Fruit fly (Drosophila melanogaster) whole organism, pupa: ENCODE measurements around the gene FBXO11.

Experiments used
- CG10348 ChIP-seq: fragments of 200-800 bp; sonication (Bioruptor generic); IDR thresholded peaks from 2 replicates; pipeline ENCODE4 v1.3.6; 2022; ENCODE audit warnings: missing biosample characterization, missing genetic modification characterization
- CG12605 ChIP-seq: fragments of 200-800 bp; sonication (Bioruptor generic); IDR thresholded peaks from 2 replicates; pipeline ENCODE4 v1.3.6; 2022; ENCODE audit warnings: missing biosample characterization, missing genetic modification characterization
- CG13204 ChIP-seq: fragments of 200-800 bp; sonication (Bioruptor generic); optimal IDR thresholded peaks from 2 replicates; lab custom pipeline; 2018; ENCODE audit warnings: missing biosample characterization, mild to moderate bottlenecking, missing genetic modification characterization, moderate library complexity
- CG14655 ChIP-seq: fragments of 200-800 bp; sonication (Bioruptor generic); optimal IDR thresholded peaks from 3 replicates; lab custom pipeline; 2017; ENCODE audit warnings: mild to moderate bottlenecking, missing biosample characterization, missing genetic modification reagents, missing genetic modification characterization
- CG15710 ChIP-seq: fragments of 200-800 bp; sonication (Bioruptor generic); optimal IDR thresholded peaks from 2 replicates; lab custom pipeline; 2018; ENCODE audit warnings: missing biosample characterization, mild to moderate bottlenecking, missing genetic modification characterization, moderate library complexity
- CG17806 ChIP-seq: fragments of 200-800 bp; sonication (Bioruptor generic); optimal IDR thresholded peaks from 2 replicates; lab custom pipeline; 2018; ENCODE audit warnings: missing biosample characterization, mild to moderate bottlenecking, missing genetic modification characterization, moderate library complexity
- CG32121 ChIP-seq: fragments of 200-800 bp; sonication (Bioruptor generic); IDR thresholded peaks from 2 replicates; pipeline ENCODE4 v1.3.6; 2022; ENCODE audit warnings: missing biosample characterization, missing genetic modification characterization
- CG34367 ChIP-seq: fragments of 200-800 bp; sonication (Bioruptor generic); optimal IDR thresholded peaks from 2 replicates; lab custom pipeline; 2018; ENCODE audit warnings: missing biosample characterization, mild to moderate bottlenecking, missing genetic modification characterization
- CG4496 ChIP-seq: fragments of 200-800 bp; sonication (Bioruptor generic); IDR thresholded peaks from 3 replicates; pipeline ENCODE4 v1.3.6; 2022; ENCODE audit warnings: missing biosample characterization, missing genetic modification characterization
- CG8159 ChIP-seq: fragments of 200-800 bp; sonication (Bioruptor generic); optimal IDR thresholded peaks from 3 replicates; lab custom pipeline; 2018; ENCODE audit warnings: missing biosample characterization, mild to moderate bottlenecking, missing genetic modification characterization, moderate library complexity
- CG8301 ChIP-seq: fragments of 200-800 bp; sonication (Bioruptor generic); optimal IDR thresholded peaks from 2 replicates; lab custom pipeline; 2018; ENCODE audit warnings: missing biosample characterization, mild to moderate bottlenecking, missing genetic modification characterization
- CG9948 ChIP-seq: fragments of 200-800 bp; sonication (Bioruptor generic); optimal IDR thresholded peaks from 2 replicates; lab custom pipeline; 2018; ENCODE audit warnings: missing biosample characterization, mild to moderate bottlenecking, missing genetic modification characterization, moderate library complexity
- D1 ChIP-seq: fragments of 200-800 bp; sonication (Bioruptor generic); optimal IDR thresholded peaks from 2 replicates; lab custom pipeline; 2018; ENCODE audit warnings: missing biosample characterization, mild to moderate bottlenecking, missing genetic modification characterization, moderate library complexity
- EcR ChIP-seq: fragments of 200-800 bp; sonication (Bioruptor generic); optimal IDR thresholded peaks from 3 replicates; lab custom pipeline; 2019; ENCODE audit warnings: missing biosample characterization, missing genetic modification characterization, mild to moderate bottlenecking, moderate library complexity, missing genetic modification reagents
- Ets98B ChIP-seq: fragments of 200-800 bp; sonication (Bioruptor generic); IDR thresholded peaks from 2 replicates; pipeline ENCODE4 v1.3.6; 2022; ENCODE audit warnings: missing biosample characterization, missing genetic modification characterization
- Pif1A ChIP-seq: fragments of 200-800 bp; sonication (Bioruptor generic); optimal IDR thresholded peaks from 3 replicates; lab custom pipeline; 2016; ENCODE audit warnings: missing biosample characterization, missing genetic modification characterization
- Pif1B ChIP-seq: fragments of 200-800 bp; sonication (Bioruptor generic); optimal IDR thresholded peaks from 3 replicates; lab custom pipeline; 2016; ENCODE audit warnings: missing biosample characterization, missing genetic modification characterization
- Snoo ChIP-seq: fragments of 200-800 bp; sonication (Bioruptor generic); optimal IDR thresholded peaks from 3 replicates; lab custom pipeline; 2017; ENCODE audit warnings: missing biosample characterization, mild to moderate bottlenecking, missing genetic modification characterization, inconsistent platforms
- fd96Ca ChIP-seq: fragments of 200-800 bp; sonication (Bioruptor generic); IDR thresholded peaks from 3 replicates; pipeline ENCODE4 v1.3.6; 2022; ENCODE audit warnings: missing biosample characterization, missing genetic modification characterization
- gl ChIP-seq: fragments of 200-800 bp; sonication (Bioruptor generic); optimal IDR thresholded peaks from 2 replicates; lab custom pipeline; 2018; ENCODE audit warnings: missing biosample characterization, mild to moderate bottlenecking, missing genetic modification characterization
- rn ChIP-seq: fragments of 200-800 bp; sonication (Bioruptor generic); IDR thresholded peaks from 2 replicates; pipeline ENCODE4 v1.3.6; 2022; ENCODE audit warnings: missing biosample characterization, missing genetic modification characterization

FBXO11 gene

dm6 chr3R:9771519-9771972 is 37.6 kb downstream of the FBXO11 start, which contains the start of gene CG9471:
Gene CG9471 (minus strand): TSS chr3R:9771542.
- no peak for TF ChIP-seq CG14655 (GFP tag; lab: Kevin White, UChicago)
- peak; percentile 91 for TF ChIP-seq CG8301
- TF ChIP-seq CG12605 (GFP tag; lab: Robert Waterston, UW), result peak; percentile 94
- peak; percentile 42; the same call in 1 of the 3 replicates for TF ChIP-seq fd96Ca
- no peak for TF ChIP-seq D1 (tag; lab: Kevin White, UChicago)
- TF ChIP-seq CG13204 (GFP tag; lab: Kevin White, UChicago), result no peak
- TF ChIP-seq CG4496 (GFP tag; lab: Robert Waterston, UW), result peak; percentile 97
- TF ChIP-seq EcR (GFP tag; lab: Kevin White, UChicago), result peak; percentile 25
- peak; percentile 89 for TF ChIP-seq CG34367
- peak; percentile 93 for TF ChIP-seq CG17806 (tag; lab: Kevin White, UChicago)
- TF ChIP-seq gl (tag; lab: Kevin White, UChicago), result peak; percentile 77
- peak; percentile 91 for TF ChIP-seq CG8159
- TF ChIP-seq Pif1B, result peak; percentile 93
- TF ChIP-seq rn, result peak; percentile 82
- peak; percentile 91 for TF ChIP-seq CG32121 (GFP tag; lab: Robert Waterston, UW)
- TF ChIP-seq CG15710 (tag; lab: Kevin White, UChicago), result peak; percentile 91
- TF ChIP-seq CG9948 (tag; lab: Kevin White, UChicago), result peak; percentile 89
- peak; percentile 92 for TF ChIP-seq Snoo (tag; lab: Kevin White, UChicago)
- TF ChIP-seq Ets98B, result peak; percentile 95
- TF ChIP-seq Pif1A (GFP tag; lab: Kevin White, UChicago), result peak; percentile 95
- peak; percentile 59 for TF ChIP-seq CG10348

DNA sequence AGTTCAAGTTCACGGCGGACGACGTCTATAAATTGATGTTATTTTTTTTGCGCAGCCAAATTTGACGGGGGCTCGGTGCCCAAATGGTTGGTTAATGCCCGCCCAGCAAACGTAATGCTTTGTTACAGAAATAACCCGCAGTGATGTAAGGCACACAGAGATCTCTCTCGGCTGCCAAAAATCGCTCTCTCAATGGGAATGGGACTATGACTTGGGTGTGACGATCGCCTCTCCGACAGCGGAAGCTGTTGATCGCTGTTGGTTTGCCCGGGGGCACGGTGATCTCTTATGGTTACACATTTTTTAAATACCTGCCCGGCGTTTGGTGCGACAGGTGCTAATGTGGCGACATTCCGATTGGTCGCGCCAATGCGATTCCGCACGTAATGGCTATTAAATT is 39.0 kb downstream of the FBXO11 start:
- no peak for TF ChIP-seq EcR (GFP tag; lab: Kevin White, UChicago)
- no peak for TF ChIP-seq CG15710 (tag; lab: Kevin White, UChicago)
- no peak for TF ChIP-seq CG12605 (GFP tag; lab: Robert Waterston, UW)
- no peak for TF ChIP-seq fd96Ca
- peak; percentile 46; the same call in 1 of the 2 replicates for TF ChIP-seq CG32121 (GFP tag; lab: Robert Waterston, UW)

- TF ChIP-seq Ets98B, result no peak
- TF ChIP-seq, all 21 proteins: peak for 0
These were observed 40.3 kb downstream of the FBXO11 start, which contains the start of gene MED6 for dm6 chr3R:9768884-9769283. Gene MED6 (minus strand): TSS chr3R:9768984.

DNA sequence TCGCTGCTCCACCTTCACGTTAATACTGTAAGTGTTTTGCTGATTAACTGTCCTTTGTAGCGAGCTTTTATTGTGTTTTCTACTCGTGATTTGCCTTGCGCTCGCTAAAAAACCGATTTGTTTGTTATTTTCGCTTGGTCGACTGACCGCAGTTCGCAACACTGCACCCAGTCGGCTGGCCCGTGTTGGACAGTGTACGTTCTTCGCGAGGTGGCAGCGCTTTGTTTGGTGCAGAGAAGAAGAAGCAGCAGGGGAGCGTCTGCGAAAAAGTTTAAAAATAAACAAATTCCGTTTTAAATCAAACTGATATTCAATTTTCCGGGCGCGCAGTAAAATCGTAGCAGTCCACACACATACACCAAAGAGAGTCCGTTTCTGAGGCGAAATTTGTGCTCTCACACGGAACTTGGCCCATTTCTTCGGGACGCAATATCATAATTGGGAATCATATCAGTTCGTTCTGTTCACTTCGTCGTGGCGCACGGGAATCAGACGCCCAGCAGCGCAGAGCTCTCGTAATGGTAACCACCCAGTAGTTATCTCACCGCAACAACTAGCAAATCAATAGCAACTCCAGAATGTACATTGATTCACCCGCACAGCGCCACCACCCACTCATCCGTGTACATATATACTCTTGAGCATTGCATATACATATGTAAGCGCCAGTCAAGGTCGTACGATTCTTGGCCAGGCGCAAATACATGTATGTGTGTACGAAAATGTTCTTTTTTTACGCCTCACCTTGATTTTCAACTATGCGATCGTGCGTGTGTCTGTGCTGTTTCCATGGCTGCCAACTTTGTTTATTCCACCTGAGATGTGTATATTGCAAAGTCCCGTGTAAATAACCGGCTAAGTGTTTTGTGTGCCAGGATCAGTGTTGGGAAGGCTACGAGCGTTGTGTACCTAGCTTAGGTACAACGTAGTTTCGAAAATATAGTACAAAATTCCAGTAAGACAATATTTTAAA is 41.3 kb downstream of the FBXO11 start, which contains the start of gene Naa80:
TSS of gene Naa80 (plus strand) at position 215 of the 973 bp plus-strand sequence.
- no peak for TF ChIP-seq D1 (tag; lab: Kevin White, UChicago)
- TF ChIP-seq rn, result peak; percentile 48; the same call in 1 of the 2 replicates
- no peak for TF ChIP-seq CG9948 (tag; lab: Kevin White, UChicago)
- peak; percentile 41 for TF ChIP-seq CG15710 (tag; lab: Kevin White, UChicago)
- peak; percentile 37; the same call in 1 of the 3 replicates for TF ChIP-seq CG4496 (GFP tag; lab: Robert Waterston, UW)
- TF ChIP-seq gl (tag; lab: Kevin White, UChicago), result peak; percentile 62
- TF ChIP-seq CG34367, result peak; percentile 57
- TF ChIP-seq CG17806 (tag; lab: Kevin White, UChicago), result peak; percentile 8
- TF ChIP-seq Pif1B, result no peak
- no peak for TF ChIP-seq CG10348
- no peak for TF ChIP-seq CG32121 (GFP tag; lab: Robert Waterston, UW)
- no peak for TF ChIP-seq CG12605 (GFP tag; lab: Robert Waterston, UW)
- peak; percentile 15 for TF ChIP-seq CG8159
- TF ChIP-seq Pif1A (GFP tag; lab: Kevin White, UChicago), result peak; percentile 80
- TF ChIP-seq fd96Ca, result 0 out of 3 replicates have a peak, but pooled peaks have one; percentile 39
- no peak for TF ChIP-seq CG13204 (GFP tag; lab: Kevin White, UChicago)
- no peak for TF ChIP-seq CG14655 (GFP tag; lab: Kevin White, UChicago)
- TF ChIP-seq Ets98B, result peak; percentile 52
- peak; percentile 44 for TF ChIP-seq Snoo (tag; lab: Kevin White, UChicago)
- TF ChIP-seq EcR (GFP tag; lab: Kevin White, UChicago), result peak; percentile 79
- peak; percentile 32 for TF ChIP-seq CG8301

dm6 chr3R:9762955-9763931 is 45.9 kb downstream of the FBXO11 start, which contains the start of the genes Snap24 and CG8478:
Gene Snap24 (minus strand): TSS chr3R:9763150.
Gene CG8478 (plus strand): TSS chr3R:9763650.
- TF ChIP-seq CG34367 (no peak), EcR (GFP tag; lab: Kevin White, UChicago) (no peak), Pif1B (no peak), CG14655 (GFP tag; lab: Kevin White, UChicago) (no peak), Snoo (tag; lab: Kevin White, UChicago) (peak; percentile 12), Ets98B (no peak), CG9948 (tag; lab: Kevin White, UChicago) (peak; percentile 28)
- TF ChIP-seq, all 21 proteins: peak for 2
